Fruit fly (Drosophila melanogaster) Kc167 (cell line): ENCODE results near the gene mbo.
A peak's percentile ranks its signal among the peaks of the same experiment; 100 is the strongest.

Experiments
- Myc ChIP-seq: fragments of >200 bp; optimal IDR thresholded peaks from 2 replicates; lab custom pipeline; 2017; ENCODE audit warnings: missing external identifiers
- Sin3A ChIP-seq: fragments of >200 bp; optimal IDR thresholded peaks from 2 replicates; lab custom pipeline; 2018; ENCODE audit warnings: missing external identifiers
- h ChIP-seq: fragments of >200 bp; optimal IDR thresholded peaks from 3 replicates; lab custom pipeline; 2018; ENCODE audit warnings: missing external identifiers
- insv ChIP-seq: fragments of >200 bp; optimal IDR thresholded peaks from 3 replicates; lab custom pipeline; 2018; ENCODE audit warnings: missing external identifiers
- psq ChIP-seq: fragments of >200 bp; optimal IDR thresholded peaks from 2 replicates; lab custom pipeline; 2017; ENCODE audit warnings: missing external identifiers
- ttk ChIP-seq: sonication (Bioruptor generic); optimal IDR thresholded peaks from 2 replicates; lab custom pipeline; 2017; ENCODE audit warnings: missing external identifiers

Gene mbo

dm6 chr3R:12637961-12638531, 40.8 kb downstream of the mbo start, which contains the start of gene CG11608:
CG11608 (plus strand) TSS chr3R:12638481.
- TF ChIP-seq insv (no peak), Sin3A (lab: Kevin White, UChicago) (no peak), psq (lab: Kevin White, UChicago) (no peak), h (lab: Kevin White, UChicago) (no peak), ttk (lab: Kevin White, UChicago) (no peak), Myc (no peak)

- no peak for TF ChIP-seq h (lab: Kevin White, UChicago)
- no peak for TF ChIP-seq Myc
- TF ChIP-seq Sin3A (lab: Kevin White, UChicago): no peak
- TF ChIP-seq insv: no peak
- TF ChIP-seq ttk (lab: Kevin White, UChicago): no peak
- TF ChIP-seq psq (lab: Kevin White, UChicago): no peak
Observed at dm6 chr3R:12636240-12636639, 42.6 kb downstream of the mbo start, which contains the start of gene CG11600. CG11600 (plus strand) TSS chr3R:12636540.

- TF ChIP-seq ttk (lab: Kevin White, UChicago) (no peak), psq (lab: Kevin White, UChicago) (no peak), Sin3A (lab: Kevin White, UChicago) (no peak), insv (no peak), h (lab: Kevin White, UChicago) (no peak), Myc (no peak)
Observed at dm6 chr3R:12634617-12635016, 44.2 kb downstream of the mbo start, which contains the start of gene CG11598. CG11598 (plus strand) TSS chr3R:12634917.

dm6 chr3R:12633059-12633458, 45.8 kb downstream of the mbo start, which contains the start of gene CG18530:
CG18530 (plus strand) TSS chr3R:12633359.
- TF ChIP-seq psq (lab: Kevin White, UChicago) (no peak), ttk (lab: Kevin White, UChicago) (no peak), Sin3A (lab: Kevin White, UChicago) (no peak), insv (no peak), h (lab: Kevin White, UChicago) (no peak), Myc (no peak)

dm6 chr3R:12630369-12630768, 48.5 kb downstream of the mbo start, which contains the start of gene Not10:
Not10 (plus strand) TSS chr3R:12630647.
- TF ChIP-seq psq (lab: Kevin White, UChicago) (no peak), h (lab: Kevin White, UChicago) (no peak)

- TF ChIP-seq psq (lab: Kevin White, UChicago): no peak
- TF ChIP-seq h (lab: Kevin White, UChicago): no peak
- TF ChIP-seq ttk (lab: Kevin White, UChicago): no peak
- no peak for TF ChIP-seq Myc
- no peak for TF ChIP-seq insv
- no peak for TF ChIP-seq Sin3A (lab: Kevin White, UChicago)
Observed at dm6 chr3R:12628395-12628928, 50.4 kb downstream of the mbo start.

- TF ChIP-seq psq (lab: Kevin White, UChicago) (no peak), ttk (lab: Kevin White, UChicago) (no peak)
Observed at dm6 chr3R:12627691-12628148, 51.1 kb downstream of the mbo start, which contains the start of the genes Vha55 and Snx3. Vha55 (minus strand) TSS chr3R:12627829. Snx3 (plus strand) TSS chr3R:12628031.

dm6 chr3R:12626674-12627382, 52.0 kb downstream of the mbo start:
- TF ChIP-seq h (lab: Kevin White, UChicago) (no peak), psq (lab: Kevin White, UChicago) (peak; percentile 86)
